Fruit fly (Drosophila melanogaster): ENCODE results near the gene Abd-B.
A peak's percentile ranks its signal among the peaks of the same experiment; 100 is the strongest.

Abd-B gene

dm6 chr3R:16986181-16987074 lies 14.4 kb upstream of the Abd-B start:
- peak; percentile 15 for TF ChIP-seq Dp (GFP tag; optimal IDR thresholded peaks at IDR 0.05)
- TF ChIP-seq CG17186 (GFP tag; optimal IDR thresholded peaks at IDR 0.05), result no peak
- TF ChIP-seq CG32767 (GFP tag; IDR thresholded peaks at IDR 0.05), result peak; percentile 93
- peak; percentile 80 for TF ChIP-seq ATbp (GFP tag; optimal IDR thresholded peaks at IDR 0.05)
- TF ChIP-seq Ets97D (GFP tag; optimal IDR thresholded peaks at IDR 0.05), result peak; percentile 84
- TF ChIP-seq ewg (GFP tag; optimal IDR thresholded peaks at IDR 0.05), result peak; percentile 56
- TF ChIP-seq CG16779 (GFP tag; IDR thresholded peaks at IDR 0.05), result peak; percentile 97
- TF ChIP-seq ab (GFP tag; optimal IDR thresholded peaks at IDR 0.05), result peak; percentile 91
- peak; percentile 36 for TF ChIP-seq pzg (GFP tag; optimal IDR thresholded peaks at IDR 0.05)
- TF ChIP-seq CG30020 (tag; optimal IDR thresholded peaks at IDR 0.05), result peak; percentile 35
- peak; percentile 94 for TF ChIP-seq E2f1 (GFP tag; IDR thresholded peaks at IDR 0.05)
- peak; percentile 88 for TF ChIP-seq tup (GFP tag; optimal IDR thresholded peaks at IDR 0.05)
- TF ChIP-seq mirr (GFP tag; optimal IDR thresholded peaks at IDR 0.05), result peak; percentile 98
- peak; percentile 89; the same call in 2 of the 3 replicates for TF ChIP-seq ase (GFP tag; IDR thresholded peaks at IDR 0.05)
- TF ChIP-seq CG8089 (GFP tag; optimal IDR thresholded peaks at IDR 0.05), result peak; percentile 84
- TF ChIP-seq usp (GFP tag; optimal IDR thresholded peaks at IDR 0.05), result no peak
- no peak for TF ChIP-seq br (optimal IDR thresholded peaks at IDR 0.05)
- TF ChIP-seq vvl (GFP tag; IDR thresholded peaks at IDR 0.05), result peak; percentile 97
- peak; percentile 87 for TF ChIP-seq scrt (GFP tag; optimal IDR thresholded peaks at IDR 0.05)
- peak; percentile 94 for TF ChIP-seq Ptx1 (GFP tag; IDR thresholded peaks at IDR 0.05)
- peak; percentile 86 for TF ChIP-seq CG17568 (GFP tag; optimal IDR thresholded peaks at IDR 0.05)
- TF ChIP-seq CG9797 (GFP tag; optimal IDR thresholded peaks at IDR 0.05), result peak; percentile 12
- peak; percentile 84 for TF ChIP-seq gce (GFP tag; IDR thresholded peaks at IDR 0.05)
- peak; percentile 89 for TF ChIP-seq CG7556 (GFP tag; optimal IDR thresholded peaks at IDR 0.05)
- TF ChIP-seq Ets65A (GFP tag), result peak; percentile 99
- peak; percentile 97 for TF ChIP-seq cwo (GFP tag; optimal IDR thresholded peaks at IDR 0.05)
- peak; percentile 97 for TF ChIP-seq dysf (GFP tag; IDR thresholded peaks at IDR 0.05)
- TF ChIP-seq CG12659 (GFP tag; optimal IDR thresholded peaks at IDR 0.05), result peak; percentile 94
- TF ChIP-seq CG34224 (GFP tag; IDR thresholded peaks at IDR 0.05; ENCODE audit: partially characterized antibody), result no peak
- TF ChIP-seq CG33213 (GFP tag; optimal IDR thresholded peaks at IDR 0.05), result peak; percentile 89
- no peak for TF ChIP-seq ato (GFP tag; IDR thresholded peaks at IDR 0.05; ENCODE audit: partially characterized antibody)
- TF ChIP-seq Scr (GFP tag; IDR thresholded peaks at IDR 0.05; ENCODE audit: partially characterized antibody), result no peak
- peak; percentile 96 for TF ChIP-seq CG6175 (GFP tag; IDR thresholded peaks at IDR 0.05)
- peak; percentile 70 for TF ChIP-seq Jarid2 (GFP tag; optimal IDR thresholded peaks at IDR 0.05)
- no peak for TF ChIP-seq CG2202 (tag; optimal IDR thresholded peaks at IDR 0.05)
- peak; percentile 96 for TF ChIP-seq gro (GFP tag; optimal IDR thresholded peaks at IDR 0.05)
- peak; percentile 89 for TF ChIP-seq CG6813 (GFP tag; optimal IDR thresholded peaks at IDR 0.05)
- peak; percentile 83 for TF ChIP-seq ssp (GFP tag; IDR thresholded peaks at IDR 0.05)
- TF ChIP-seq NFAT (GFP tag; IDR thresholded peaks at IDR 0.05), result peak; percentile 99
- peak; percentile 38 for TF ChIP-seq MESR4 (GFP tag; optimal IDR thresholded peaks at IDR 0.05)
- peak; percentile 89 for TF ChIP-seq CG17385 (GFP tag; optimal IDR thresholded peaks at IDR 0.05)
- TF ChIP-seq CG16813 (GFP tag; IDR thresholded peaks at IDR 0.05; ENCODE audit: partially characterized antibody), result no peak
- peak; percentile 91 for TF ChIP-seq CG6689 (GFP tag; IDR thresholded peaks at IDR 0.05)
- no peak for TF ChIP-seq sna (GFP tag; IDR thresholded peaks at IDR 0.05; ENCODE audit: partially characterized antibody)
- peak; percentile 93 for TF ChIP-seq CG17328 (GFP tag; IDR thresholded peaks at IDR 0.05)
- peak; percentile 20 for TF ChIP-seq BEAF-32 (GFP tag; optimal IDR thresholded peaks at IDR 0.05)
- peak; percentile 41 for TF ChIP-seq CG3065 (GFP tag; optimal IDR thresholded peaks at IDR 0.05)
- TF ChIP-seq dati (GFP tag; IDR thresholded peaks at IDR 0.05), result peak; percentile 77
- TF ChIP-seq CG10366 (GFP tag; IDR thresholded peaks at IDR 0.05), result peak; percentile 97

Data from whole organism, embryonic.